Worm (Caenorhabditis elegans) whole organism, L2 larva: Measurements from ENCODE around the gene srbc-77.

ENCODE experiments used
- ama-1 ChIP-seq: fragments of 150-350 bp; optimal IDR thresholded peaks from 2 replicates; lab custom pipeline; 2018; ENCODE audit warnings: inconsistent platforms
- blmp-1 ChIP-seq: sonication (generic microtip); optimal IDR thresholded peaks from 2 replicates; lab custom pipeline; 2017; ENCODE audit warnings: missing genetic modification characterization, mild to moderate bottlenecking, missing compliant biosample characterization, antibody characterized with exemption, moderate library complexity; ENCODE audit not compliant: insufficient read depth
- crh-2 ChIP-seq: sonication (generic microtip); optimal IDR thresholded peaks from 2 replicates; lab custom pipeline; 2017; ENCODE audit warnings: missing biosample characterization, missing genetic modification characterization
- egl-27 ChIP-seq: sonication (generic microtip); optimal IDR thresholded peaks from 3 replicates; lab custom pipeline; 2017; ENCODE audit warnings: missing biosample characterization, missing genetic modification reagents, missing genetic modification characterization
- lin-13 ChIP-seq: fragments of 150-350 bp; optimal IDR thresholded peaks from 2 replicates; lab custom pipeline; 2014; ENCODE audit warnings: missing biosample characterization, missing genetic modification reagents, missing genetic modification characterization
- nhr-10 ChIP-seq: sonication (generic microtip); optimal IDR thresholded peaks from 2 replicates; lab custom pipeline; 2017; ENCODE audit warnings: missing biosample characterization, missing genetic modification characterization
- skn-1 ChIP-seq: sonication (generic microtip); optimal IDR thresholded peaks from 2 replicates; lab custom pipeline; 2017; ENCODE audit warnings: missing biosample characterization, missing genetic modification characterization
- unc-55 ChIP-seq: fragments of 150-350 bp; sonication (generic microtip); optimal IDR thresholded peaks from 3 replicates; lab custom pipeline; 2014; ENCODE audit warnings: missing biosample characterization, missing genetic modification reagents, missing genetic modification characterization
- unc-62 ChIP-seq: fragments of 150-350 bp; optimal IDR thresholded peaks from 2 replicates; lab custom pipeline; 2014; ENCODE audit warnings: missing biosample characterization, missing genetic modification reagents, missing genetic modification characterization
- ztf-11 ChIP-seq: sonication (generic microtip); optimal IDR thresholded peaks from 2 replicates; lab custom pipeline; 2017; ENCODE audit warnings: missing biosample characterization, missing genetic modification characterization
- ztf-4 ChIP-seq: fragments of 150-350 bp; optimal IDR thresholded peaks from 2 replicates; lab custom pipeline; 2014; ENCODE audit warnings: missing biosample characterization, missing genetic modification characterization

ce11 chrV:15911848-15912247, 18.1 kb upstream of the srbc-77 start, which contains the start of gene F35E8.6:
- no peak for TF ChIP-seq ama-1 (lab: Kevin White, UChicago)
- TF ChIP-seq blmp-1, result no peak
- TF ChIP-seq nhr-10 (tag; lab: Kevin White, UChicago), result no peak
- no peak for TF ChIP-seq crh-2 (tag; lab: Kevin White, UChicago)
- no peak for TF ChIP-seq ztf-4 (tag; lab: Kevin White, UChicago)
- TF ChIP-seq unc-62, result no peak
- no peak for TF ChIP-seq skn-1
- TF ChIP-seq egl-27 (tag; lab: Kevin White, UChicago), result no peak
- no peak for TF ChIP-seq unc-55 (GFP tag; lab: Kevin White, UChicago)
- no peak for TF ChIP-seq ztf-11 (tag; lab: Kevin White, UChicago)
- TF ChIP-seq lin-13 (GFP tag; lab: Kevin White, UChicago), result no peak
